Worm (Caenorhabditis elegans): Measurements from ENCODE around the gene gmeb-1.

ce11 chrII:55204-55603 lies 35.9 kb downstream of the gmeb-1 start, which contains the start of gene tre-5:
- TF ChIP-seq ztf-23 (GFP tag; IDR thresholded peaks at IDR 0.05) (no peak), med-1 (GFP tag; optimal IDR thresholded peaks at IDR 0.05; ENCODE audit: insufficient read depth) (no peak)
